Fruit fly (Drosophila melanogaster) whole organism, prepupa: ENCODE data around the gene Smyd5.

Experiments used
- Blimp-1 ChIP-seq: fragments of 200-800 bp; sonication (Bioruptor generic); optimal IDR thresholded peaks from 3 replicates; lab custom pipeline; 2017; ENCODE audit warnings: missing biosample characterization, missing genetic modification characterization, mild to moderate bottlenecking, moderate library complexity, missing genetic modification reagents
- CG10631 ChIP-seq: fragments of 200-800 bp; sonication (Bioruptor generic); optimal IDR thresholded peaks from 2 replicates; lab custom pipeline; 2016; ENCODE audit warnings: missing biosample characterization, missing genetic modification characterization
- CG15336 ChIP-seq: fragments of 200-800 bp; sonication (Bioruptor generic); IDR thresholded peaks from 2 replicates; pipeline ENCODE4 v1.3.6; 2022; ENCODE audit warnings: missing biosample characterization, missing genetic modification characterization
- CG1621 ChIP-seq: fragments of 200-800 bp; sonication (Bioruptor generic); optimal IDR thresholded peaks from 3 replicates; lab custom pipeline; 2018; ENCODE audit warnings: missing biosample characterization, mild to moderate bottlenecking, missing genetic modification characterization
- CG16779 ChIP-seq: fragments of 200-800 bp; sonication (Bioruptor generic); optimal IDR thresholded peaks from 3 replicates; lab custom pipeline; 2017; ENCODE audit warnings: missing biosample characterization, mild to moderate bottlenecking, missing genetic modification characterization
- CG3032 ChIP-seq: fragments of 200-800 bp; optimal IDR thresholded peaks from 2 replicates; lab custom pipeline; 2019; ENCODE audit warnings: missing biosample characterization, mild to moderate bottlenecking, missing genetic modification characterization, moderate library complexity
- CG32006 ChIP-seq: fragments of 200-800 bp; sonication (Bioruptor generic); optimal IDR thresholded peaks from 3 replicates; lab custom pipeline; 2017; ENCODE audit warnings: missing biosample characterization, mild to moderate bottlenecking, missing genetic modification characterization
- CG34406 ChIP-seq: fragments of 200-800 bp; sonication (Bioruptor generic); optimal IDR thresholded peaks from 3 replicates; lab custom pipeline; 2016; ENCODE audit warnings: missing biosample characterization, missing genetic modification characterization
- CG6163 ChIP-seq: fragments of 200-800 bp; sonication (Bioruptor generic); IDR thresholded peaks from 3 replicates; pipeline ENCODE4 v1.3.6; 2022; ENCODE audit warnings: missing biosample characterization, missing genetic modification characterization
- CG6276 ChIP-seq: fragments of 200-800 bp; sonication (Bioruptor generic); optimal IDR thresholded peaks from 2 replicates; lab custom pipeline; 2017; ENCODE audit warnings: missing biosample characterization, mild to moderate bottlenecking, missing genetic modification characterization
- CG6792 ChIP-seq: fragments of 200-800 bp; sonication (Bioruptor generic); optimal IDR thresholded peaks from 3 replicates; lab custom pipeline; 2016; ENCODE audit warnings: missing biosample characterization, missing genetic modification characterization
- CG6808 ChIP-seq: fragments of 200-800 bp; sonication (Bioruptor generic); optimal IDR thresholded peaks from 3 replicates; lab custom pipeline; 2017; ENCODE audit warnings: missing biosample characterization, missing genetic modification characterization, mild to moderate bottlenecking, moderate library complexity, missing genetic modification reagents
- CG6854 ChIP-seq: fragments of 200-800 bp; sonication (Bioruptor generic); optimal IDR thresholded peaks from 2 replicates; lab custom pipeline; 2017; ENCODE audit warnings: missing biosample characterization, mild to moderate bottlenecking, missing genetic modification characterization
- CG8119 ChIP-seq: fragments of 200-800 bp; sonication (Bioruptor generic); IDR thresholded peaks from 3 replicates; pipeline ENCODE4 v1.3.6; 2022; ENCODE audit warnings: missing biosample characterization, missing genetic modification characterization
- CG9139 ChIP-seq: fragments of 200-800 bp; sonication (Bioruptor generic); optimal IDR thresholded peaks from 3 replicates; lab custom pipeline; 2017; ENCODE audit warnings: missing biosample characterization, mild to moderate bottlenecking, missing genetic modification characterization
- Eip78C ChIP-seq: fragments of 200-800 bp; sonication (Bioruptor generic); peaks from one replicate; lab custom pipeline; 2016; ENCODE audit warnings: missing biosample characterization, missing genetic modification characterization
- Eip93F ChIP-seq: fragments of 200-800 bp; sonication (Bioruptor generic); optimal IDR thresholded peaks from 2 replicates; lab custom pipeline; 2016; ENCODE audit warnings: missing biosample characterization, mild to moderate bottlenecking, missing genetic modification characterization
- Ets21C ChIP-seq: fragments of 200-800 bp; sonication (Bioruptor generic); optimal IDR thresholded peaks from 3 replicates; lab custom pipeline; 2016; ENCODE audit warnings: missing biosample characterization, missing genetic modification characterization
- Gug ChIP-seq: fragments of 200-800 bp; sonication (Bioruptor generic); IDR thresholded peaks from 2 replicates; pipeline ENCODE4 v1.3.6; 2022; ENCODE audit warnings: missing biosample characterization, missing genetic modification characterization
- Hr39 ChIP-seq: fragments of 200-800 bp; sonication (Bioruptor generic); optimal IDR thresholded peaks from 2 replicates; lab custom pipeline; 2016; ENCODE audit warnings: missing biosample characterization, missing genetic modification characterization
- Hr4 ChIP-seq: fragments of 200-800 bp; sonication (Bioruptor generic); optimal IDR thresholded peaks from 3 replicates; lab custom pipeline; 2016; ENCODE audit warnings: missing biosample characterization, missing genetic modification characterization
- Met ChIP-seq: fragments of 200-800 bp; sonication (Bioruptor generic); optimal IDR thresholded peaks from 3 replicates; lab custom pipeline; 2016; ENCODE audit warnings: missing biosample characterization, missing genetic modification characterization
- Sox14 ChIP-seq: fragments of 200-800 bp; sonication (Bioruptor generic); optimal IDR thresholded peaks from 3 replicates; lab custom pipeline; 2016; ENCODE audit warnings: missing biosample characterization, missing genetic modification characterization
- achi ChIP-seq: fragments of 200-800 bp; sonication (Bioruptor generic); optimal IDR thresholded peaks from 3 replicates; lab custom pipeline; 2016; ENCODE audit warnings: missing biosample characterization, missing genetic modification characterization
- cyc ChIP-seq: fragments of 200-800 bp; sonication (Bioruptor generic); optimal IDR thresholded peaks from 3 replicates; lab custom pipeline; 2016; ENCODE audit warnings: missing biosample characterization, missing genetic modification characterization
- dac ChIP-seq: fragments of 200-800 bp; sonication (Bioruptor generic); optimal IDR thresholded peaks from 2 replicates; lab custom pipeline; 2017; ENCODE audit warnings: missing biosample characterization, mild to moderate bottlenecking, missing genetic modification characterization
- eg ChIP-seq: fragments of 200-800 bp; sonication (Bioruptor generic); IDR thresholded peaks from 3 replicates; pipeline ENCODE4 v1.3.6; 2022; ENCODE audit warnings: missing biosample characterization, missing genetic modification characterization
- esn ChIP-seq: fragments of 200-800 bp; sonication (Bioruptor generic); optimal IDR thresholded peaks from 2 replicates; lab custom pipeline; 2016; ENCODE audit warnings: missing biosample characterization, mild to moderate bottlenecking, missing genetic modification characterization, moderate library complexity
- lz ChIP-seq: fragments of 200-800 bp; sonication (Bioruptor generic); optimal IDR thresholded peaks from 3 replicates; lab custom pipeline; 2016; ENCODE audit warnings: missing biosample characterization, missing genetic modification characterization
- pdm3 ChIP-seq: fragments of 200-800 bp; sonication (Bioruptor generic); optimal IDR thresholded peaks from 3 replicates; lab custom pipeline; 2016; ENCODE audit warnings: missing biosample characterization, missing genetic modification characterization
- spab ChIP-seq: fragments of 200-800 bp; sonication (Bioruptor generic); optimal IDR thresholded peaks from 2 replicates; lab custom pipeline; 2017; ENCODE audit warnings: missing biosample characterization, mild to moderate bottlenecking, missing genetic modification characterization, missing genetic modification reagents
- svp ChIP-seq: fragments of 200-800 bp; sonication (Bioruptor generic); peaks from one replicate; lab custom pipeline; 2016; ENCODE audit warnings: missing biosample characterization, missing genetic modification characterization
- topi ChIP-seq: fragments of 200-800 bp; sonication (Bioruptor generic); optimal IDR thresholded peaks from 3 replicates; lab custom pipeline; 2016; ENCODE audit warnings: missing biosample characterization, missing genetic modification characterization
- vri ChIP-seq: fragments of 200-800 bp; sonication (Bioruptor generic); optimal IDR thresholded peaks from 3 replicates; lab custom pipeline; 2016; ENCODE audit warnings: missing biosample characterization, mild to moderate bottlenecking, missing genetic modification characterization

The Smyd5 gene

dm6 chr3R:21184373-21185132 is 34.0 kb downstream of the Smyd5 start (continued):
- TF ChIP-seq cyc (GFP tag; lab: Kevin White, UChicago) (peak; percentile 65), CG10631 (GFP tag; lab: Kevin White, UChicago) (no peak), CG6163 (GFP tag; lab: Robert Waterston, UW) (no peak; the same call in 2 of the 3 replicates), CG16779 (tag; lab: Kevin White, UChicago) (no peak), topi (GFP tag; lab: Kevin White, UChicago) (peak; percentile 50), CG3032 (peak; percentile 50), spab (GFP tag; lab: Kevin White, UChicago) (no peak), achi (no peak), CG34406 (GFP tag; lab: Kevin White, UChicago) (peak; percentile 6), Met (GFP tag; lab: Kevin White, UChicago) (peak; percentile 57), Hr39 (peak; percentile 54), Sox14 (GFP tag; lab: Kevin White, UChicago) (peak; percentile 56), CG6276 (GFP tag; lab: Kevin White, UChicago) (no peak), Hr4 (GFP tag; lab: Kevin White, UChicago) (peak; percentile 53), Blimp-1 (GFP tag; lab: Kevin White, UChicago) (no peak), CG6792 (GFP tag; lab: Kevin White, UChicago) (peak; percentile 15), Ets21C (GFP tag; lab: Kevin White, UChicago) (no peak), CG6808 (GFP tag; lab: Kevin White, UChicago) (peak; percentile 8), pdm3 (peak; percentile 57), Gug (no peak), CG1621 (tag; lab: Kevin White, UChicago) (peak; percentile 19), CG9139 (GFP tag; lab: Kevin White, UChicago) (no peak), CG15336 (GFP tag; lab: Robert Waterston, UW) (no peak)

- TF ChIP-seq CG8119 (GFP tag; lab: Robert Waterston, UW) (no peak), vri (GFP tag; lab: Kevin White, UChicago) (peak; percentile 6)
These were observed 36.6 kb downstream of the Smyd5 start for dm6 chr3R:21181957-21182356.

- TF ChIP-seq Met (GFP tag; lab: Kevin White, UChicago) (peak; percentile 25), eg (GFP tag; lab: Robert Waterston, UW) (peak; percentile 40; the same call in 2 of the 3 replicates), topi (GFP tag; lab: Kevin White, UChicago) (peak; percentile 14), esn (peak; percentile 30), Eip93F (no peak), Hr4 (GFP tag; lab: Kevin White, UChicago) (peak; percentile 31), svp (GFP tag; lab: Kevin White, UChicago) (peak; percentile 60), CG15336 (GFP tag; lab: Robert Waterston, UW) (peak; percentile 57), CG6854 (GFP tag; lab: Kevin White, UChicago) (peak; percentile 11), vri (GFP tag; lab: Kevin White, UChicago) (peak; percentile 26), CG32006 (peak; percentile 33), lz (GFP tag; lab: Kevin White, UChicago) (no peak), CG34406 (GFP tag; lab: Kevin White, UChicago) (peak; percentile 22), cyc (GFP tag; lab: Kevin White, UChicago) (peak; percentile 26), dac (no peak), Gug (no peak), CG8119 (GFP tag; lab: Robert Waterston, UW) (peak; percentile 56; the same call in 2 of the 3 replicates), Eip78C (peak; percentile 84)
These were observed 38.2 kb downstream of the Smyd5 start for dm6 chr3R:21180391-21180796.
